Worm (Caenorhabditis elegans) whole organism, young adult: ENCODE data around the gene algn-12.

Source experiments
- F10E7.11 ChIP-seq: sonication (generic microtip); optimal IDR thresholded peaks from 2 replicates; lab custom pipeline; 2017; ENCODE audit warnings: mild to moderate bottlenecking, missing genetic modification characterization, moderate library complexity, missing compliant biosample characterization
- Y67H2A.10 ChIP-seq: fragments of 200-800 bp; sonication (Bioruptor generic); conservative IDR thresholded peaks from 2 replicates; pipeline ENCODE4 v1.3.6; 2022; ENCODE audit warnings: missing genetic modification reagents, missing genetic modification characterization, missing compliant biosample characterization
- ama-1 ChIP-seq, 3 experiments: fragments of 150-350 bp in 1 of 3; sonication (generic microtip) in 2 of 3; optimal IDR thresholded peaks; 2 replicates each; lab custom pipeline; 2014 to 2018; ENCODE audit warnings: missing biosample characterization in 2 of 3, missing genetic modification characterization in 2 of 3, missing genetic modification reagents in 2 of 3
- ccch-3 ChIP-seq: fragments of 200-800 bp; sonication (Bioruptor generic); optimal IDR thresholded peaks from 2 replicates; lab custom pipeline; 2018; ENCODE audit warnings: mild to moderate bottlenecking, missing genetic modification characterization, missing compliant biosample characterization
- efl-1 ChIP-seq: fragments of 150-350 bp; optimal IDR thresholded peaks from 2 replicates; lab custom pipeline; 2014; ENCODE audit warnings: missing biosample characterization, missing genetic modification reagents, missing genetic modification characterization
- hrde-1 ChIP-seq: sonication (generic microtip); optimal IDR thresholded peaks from 2 replicates; lab custom pipeline; 2016; ENCODE audit warnings: missing genetic modification characterization, mild to moderate bottlenecking, missing compliant biosample characterization, moderate library complexity, missing genotype, missing genetic modification reagents, borderline replicate concordance
- lin-26 ChIP-seq: fragments of 200-800 bp; sonication (Bioruptor generic); IDR thresholded peaks from 2 replicates; pipeline ENCODE4 v1.3.6; 2022; ENCODE audit warnings: missing genetic modification reagents, missing genetic modification characterization, missing compliant biosample characterization
- pha-4 ChIP-seq: fragments of 150-350 bp; sonication (generic microtip); optimal IDR thresholded peaks from 2 replicates; lab custom pipeline; 2014; ENCODE audit warnings: missing biosample characterization, missing genetic modification reagents, missing genetic modification characterization
- snpc-1.1 ChIP-seq: sonication (generic microtip); optimal IDR thresholded peaks from 2 replicates; lab custom pipeline; 2017; ENCODE audit warnings: missing genetic modification characterization, mild to moderate bottlenecking, missing compliant biosample characterization, antibody characterized with exemption, moderate library complexity, missing genotype, missing genetic modification reagents; ENCODE audit not compliant: insufficient read depth

DNA sequence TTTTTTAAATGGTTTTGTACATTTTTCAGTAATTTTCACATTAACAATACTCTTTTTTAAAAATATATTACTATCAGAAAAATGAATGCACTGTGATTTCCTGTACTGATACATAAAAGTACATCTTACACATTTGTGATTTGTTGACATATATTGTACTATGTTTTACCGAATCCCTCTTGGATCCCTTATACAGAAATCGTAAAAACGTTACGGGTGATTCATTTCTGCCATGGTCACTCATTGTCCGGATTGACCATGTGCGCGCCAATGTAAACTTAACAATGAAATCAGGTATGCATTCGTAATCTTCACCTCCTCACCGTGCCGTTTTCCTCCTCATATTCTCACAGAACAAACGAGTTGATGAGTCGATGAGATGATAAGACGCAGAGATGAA is 19.2 kb downstream of the algn-12 start, which contains the start of gene ZC513.2:
- TF ChIP-seq ccch-3 (GFP tag; lab: Kevin White, UChicago) (no peak), pha-4 (tag; lab: Kevin White, UChicago) (no peak), efl-1 (GFP tag; lab: Kevin White, UChicago) (no peak), lin-26 (GFP tag; lab: Robert Waterston, UW) (no peak), Y67H2A.10 (GFP tag; lab: Robert Waterston, UW) (no peak), hrde-1 (no peak), F10E7.11 (no peak), snpc-1.1 (tag; lab: Kevin White, UChicago) (no peak), ama-1 (optimal IDR thresholded peaks at IDR 0.05; lab: Kevin White, UChicago) (no peak), ama-1 (GFP tag; optimal IDR thresholded peaks at IDR 0.05; lab: Kevin White, UChicago) (no peak)
